Worm (Caenorhabditis elegans) whole organism, L1 larva: ENCODE results near the gene dop-6.

Experiments used
- sox-4 ChIP-seq: sonication (generic microtip); optimal IDR thresholded peaks from 2 replicates; lab custom pipeline; 2016; ENCODE audit warnings: missing genetic modification characterization, missing compliant biosample characterization
- sptf-1 ChIP-seq: fragments of 150-350 bp; optimal IDR thresholded peaks from 2 replicates; lab custom pipeline; 2014; ENCODE audit warnings: missing biosample characterization, missing genetic modification characterization

- TF ChIP-seq sox-4 (tag; lab: Kevin White, UChicago) (no peak), sptf-1 (no peak)
Observed at ce11 chrX:4295917-4296316, 24.7 kb upstream of the dop-6 start.
